Fruit fly (Drosophila melanogaster): Measurements from ENCODE around the gene dnt.

DNA sequence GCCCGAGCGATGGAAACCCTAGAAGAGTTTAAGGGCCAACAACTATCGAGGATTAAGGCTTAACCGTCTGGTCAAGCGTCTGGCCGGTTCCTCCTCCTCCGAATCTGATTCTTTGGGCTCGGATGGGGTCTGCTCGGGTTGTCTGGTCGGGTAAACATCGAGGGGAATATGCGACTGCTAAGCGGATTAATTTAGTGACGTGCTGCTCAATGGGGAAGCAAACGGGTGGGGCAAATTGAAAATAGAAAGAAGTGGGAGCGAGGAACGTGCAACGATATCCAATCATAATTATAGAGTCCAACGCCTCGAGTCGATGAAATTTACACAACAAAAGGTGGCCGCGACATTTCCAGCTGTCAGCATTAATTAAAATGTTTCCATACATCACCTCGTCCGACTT lies 66.3 kb downstream of the dnt start:
- no peak for TF ChIP-seq Dbx (GFP tag; IDR thresholded peaks at IDR 0.05)
- TF ChIP-seq CG7271 (tag; optimal IDR thresholded peaks at IDR 0.05), result no peak
- TF ChIP-seq gce (GFP tag; IDR thresholded peaks at IDR 0.05), result no peak
- TF ChIP-seq Sox102F (GFP tag; optimal IDR thresholded peaks at IDR 0.05), result no peak
- TF ChIP-seq pan (optimal IDR thresholded peaks at IDR 0.05), result no peak
- no peak for TF ChIP-seq pan (GFP tag; optimal IDR thresholded peaks at IDR 0.05 in 1 of 2, IDR thresholded peaks at IDR 0.05 in 1 of 2)
- no peak for TF ChIP-seq CHES-1-like (GFP tag; optimal IDR thresholded peaks at IDR 0.05)
- no peak for TF ChIP-seq CG17328 (GFP tag; IDR thresholded peaks at IDR 0.05)
- TF ChIP-seq B-H1 (GFP tag; IDR thresholded peaks at IDR 0.05), result no peak
- TF ChIP-seq NfI (GFP tag; optimal IDR thresholded peaks at IDR 0.05), result no peak

Measured in whole organism, embryonic.